Fruit fly (Drosophila melanogaster) whole organism, embryonic: Measurements from ENCODE around the gene Nup107.

Experiments
- ATbp ChIP-seq: fragments of 200-800 bp; sonication (Bioruptor generic); optimal IDR thresholded peaks from 2 replicates; lab custom pipeline; 2017; ENCODE audit warnings: missing biosample characterization, mild to moderate bottlenecking, missing genetic modification characterization, missing genetic modification reagents
- Atf-2 ChIP-seq: fragments of 200-800 bp; sonication (Bioruptor generic); optimal IDR thresholded peaks from 2 replicates; lab custom pipeline; 2016; ENCODE audit warnings: missing biosample characterization, missing genetic modification characterization
- Bteb2 ChIP-seq: fragments of 200-800 bp; sonication (Bioruptor generic); optimal IDR thresholded peaks from 2 replicates; lab custom pipeline; 2016; ENCODE audit warnings: missing biosample characterization, missing genetic modification characterization
- CG10209 ChIP-seq: fragments of 200-800 bp; sonication (Bioruptor generic); optimal IDR thresholded peaks from 3 replicates; lab custom pipeline; 2017; ENCODE audit warnings: missing biosample characterization, mild to moderate bottlenecking, missing genetic modification characterization, missing genetic modification reagents
- CG10321 ChIP-seq: fragments of 200-800 bp; sonication (Bioruptor generic); IDR thresholded peaks from 2 replicates; pipeline ENCODE4 v1.3.6; 2022; ENCODE audit warnings: missing biosample characterization, missing genetic modification characterization
- CG11247 ChIP-seq: fragments of 200-800 bp; sonication (Bioruptor generic); IDR thresholded peaks from 2 replicates; pipeline ENCODE4 v1.3.6; 2022; ENCODE audit warnings: missing biosample characterization, missing genetic modification characterization
- CG11695 ChIP-seq: fragments of 200-800 bp; sonication (Bioruptor generic); IDR thresholded peaks from 3 replicates; pipeline ENCODE4 v1.3.6; 2022; ENCODE audit warnings: missing biosample characterization, missing genetic modification characterization
- CG12299 ChIP-seq: fragments of 200-800 bp; sonication (Bioruptor generic); optimal IDR thresholded peaks from 2 replicates; lab custom pipeline; 2018; ENCODE audit warnings: missing biosample characterization, mild to moderate bottlenecking, missing genetic modification characterization
- CG1233 ChIP-seq: fragments of 200-800 bp; sonication (Bioruptor generic); optimal IDR thresholded peaks from 4 replicates; lab custom pipeline; 2018; ENCODE audit warnings: missing biosample characterization, mild to moderate bottlenecking, missing genetic modification characterization
- CG14667 ChIP-seq: fragments of 200-800 bp; sonication (Bioruptor generic); IDR thresholded peaks from 2 replicates; pipeline ENCODE4 v1.3.6; 2022; ENCODE audit warnings: missing biosample characterization, missing genetic modification characterization
- CG14860 ChIP-seq: fragments of 200-800 bp; sonication (Bioruptor generic); IDR thresholded peaks from 3 replicates; pipeline ENCODE4 v1.3.6; 2022; ENCODE audit warnings: missing biosample characterization, missing genetic modification characterization; ENCODE audit not compliant: partially characterized antibody
- CG17612 ChIP-seq: fragments of 200-800 bp; sonication (Bioruptor generic); IDR thresholded peaks from 2 replicates; pipeline ENCODE4 v1.3.6; 2022; ENCODE audit warnings: missing biosample characterization, missing genetic modification characterization
- CG18619 ChIP-seq: fragments of 200-800 bp; sonication (Bioruptor generic); optimal IDR thresholded peaks from 3 replicates; lab custom pipeline; 2017; ENCODE audit warnings: missing biosample characterization, mild to moderate bottlenecking, missing genetic modification characterization
- CG2202 ChIP-seq: fragments of 200-800 bp; sonication (Bioruptor generic); optimal IDR thresholded peaks from 2 replicates; lab custom pipeline; 2018; ENCODE audit warnings: missing biosample characterization, mild to moderate bottlenecking, missing genetic modification characterization
- CG2712 ChIP-seq: fragments of 200-800 bp; optimal IDR thresholded peaks from 3 replicates; lab custom pipeline; 2019; ENCODE audit warnings: missing biosample characterization, mild to moderate bottlenecking, missing genetic modification characterization, moderate library complexity
- CG2889 ChIP-seq: fragments of 200-800 bp; sonication (Bioruptor generic); IDR thresholded peaks from 3 replicates; pipeline ENCODE4 v1.3.6; 2022; ENCODE audit warnings: missing biosample characterization, missing genetic modification characterization
- CG32767 ChIP-seq: fragments of 200-800 bp; sonication (Bioruptor generic); IDR thresholded peaks from 2 replicates; pipeline ENCODE4 v1.3.6; 2022; ENCODE audit warnings: missing biosample characterization, missing genetic modification characterization
- CG4617 ChIP-seq: fragments of 200-800 bp; sonication (Bioruptor generic); optimal IDR thresholded peaks from 3 replicates; lab custom pipeline; 2016; ENCODE audit warnings: missing biosample characterization, missing genetic modification characterization, borderline replicate concordance
- CG6175 ChIP-seq: fragments of 200-800 bp; sonication (Bioruptor generic); IDR thresholded peaks from 3 replicates; pipeline ENCODE4 v1.3.6; 2022; ENCODE audit warnings: missing biosample characterization, missing genetic modification characterization
- CG6254 ChIP-seq: fragments of 200-800 bp; sonication (Bioruptor generic); optimal IDR thresholded peaks from 3 replicates; lab custom pipeline; 2017; ENCODE audit warnings: mild to moderate bottlenecking, missing biosample characterization, missing genetic modification reagents, missing genetic modification characterization
- CG6683 ChIP-seq: fragments of 200-800 bp; sonication (Bioruptor generic); optimal IDR thresholded peaks from 2 replicates; lab custom pipeline; 2017; ENCODE audit warnings: missing biosample characterization, mild to moderate bottlenecking, missing genetic modification characterization, missing genetic modification reagents
- CG8924 ChIP-seq: fragments of 200-800 bp; optimal IDR thresholded peaks from 3 replicates; lab custom pipeline; 2019; ENCODE audit warnings: missing biosample characterization, mild to moderate bottlenecking, missing genetic modification characterization, moderate library complexity
- CG9932 ChIP-seq: fragments of 200-800 bp; sonication (Bioruptor generic); IDR thresholded peaks from 2 replicates; pipeline ENCODE4 v1.3.6; 2022; ENCODE audit warnings: missing biosample characterization, missing genetic modification characterization
- Deaf1 ChIP-seq: fragments of 200-800 bp; optimal IDR thresholded peaks from 3 replicates; lab custom pipeline; 2019; ENCODE audit warnings: missing biosample characterization, mild to moderate bottlenecking, missing genetic modification characterization, moderate library complexity
- Dfd ChIP-seq, 2 experiments: fragments of >200 bp; optimal IDR thresholded peaks; 2 replicates each; lab custom pipeline; 2017; ENCODE audit warnings: missing biosample characterization in 2 of 2, missing genetic modification characterization in 2 of 2
- Dll ChIP-seq: fragments of 200-800 bp; sonication (Bioruptor generic); IDR thresholded peaks from 4 replicates; pipeline ENCODE4 v1.3.6; 2022; ENCODE audit warnings: missing biosample characterization, missing genetic modification characterization; ENCODE audit not compliant: partially characterized antibody
- Dref ChIP-seq: fragments of 200-800 bp; sonication (Bioruptor generic); IDR thresholded peaks from 2 replicates; pipeline ENCODE4 v1.3.6; 2022; ENCODE audit warnings: missing biosample characterization, missing genetic modification characterization
- Ets97D ChIP-seq: fragments of 200-800 bp; sonication (Bioruptor generic); optimal IDR thresholded peaks from 3 replicates; lab custom pipeline; 2016; ENCODE audit warnings: missing biosample characterization, missing genetic modification characterization
- NFAT ChIP-seq: fragments of 200-800 bp; sonication (Bioruptor generic); IDR thresholded peaks from 2 replicates; pipeline ENCODE4 v1.3.6; 2022; ENCODE audit warnings: missing biosample characterization, missing genetic modification characterization
- Neu2 ChIP-seq: fragments of 200-800 bp; sonication (Bioruptor generic); optimal IDR thresholded peaks from 3 replicates; lab custom pipeline; 2016; ENCODE audit warnings: missing biosample characterization, missing genetic modification characterization, borderline replicate concordance
- Optix ChIP-seq: fragments of 200-800 bp; sonication (Bioruptor generic); IDR thresholded peaks from 3 replicates; pipeline ENCODE4 v1.3.6; 2022; ENCODE audit warnings: missing biosample characterization, missing genetic modification characterization
- Ptx1 ChIP-seq: fragments of 200-800 bp; sonication (Bioruptor generic); IDR thresholded peaks from 2 replicates; pipeline ENCODE4 v1.3.6; 2022; ENCODE audit warnings: missing biosample characterization, missing genetic modification characterization
- Rfx ChIP-seq: fragments of 200-800 bp; sonication (Bioruptor generic); IDR thresholded peaks from 2 replicates; pipeline ENCODE4 v1.3.6; 2022; ENCODE audit warnings: missing biosample characterization, missing genetic modification characterization
- Sry-β ChIP-seq: fragments of 200-800 bp; sonication (Bioruptor generic); optimal IDR thresholded peaks from 2 replicates; lab custom pipeline; 2018; ENCODE audit warnings: missing biosample characterization, mild to moderate bottlenecking, missing genetic modification characterization, moderate library complexity
- Vsx1 ChIP-seq: fragments of 200-800 bp; sonication (Bioruptor generic); optimal IDR thresholded peaks from 2 replicates; lab custom pipeline; 2017; ENCODE audit warnings: missing biosample characterization, mild to moderate bottlenecking, missing genetic modification characterization, missing genetic modification reagents
- bbx ChIP-seq: fragments of 200-800 bp; sonication (Bioruptor generic); IDR thresholded peaks from 2 replicates; pipeline ENCODE4 v1.3.6; 2022; ENCODE audit warnings: missing biosample characterization, missing genetic modification characterization; ENCODE audit not compliant: partially characterized antibody
- chm ChIP-seq: fragments of 200-800 bp; sonication (Bioruptor generic); IDR thresholded peaks from 2 replicates; pipeline ENCODE4 v1.3.6; 2022; ENCODE audit warnings: missing biosample characterization, missing genetic modification characterization
- fd64A ChIP-seq: fragments of 200-800 bp; sonication (Bioruptor generic); optimal IDR thresholded peaks from 3 replicates; lab custom pipeline; 2018; ENCODE audit warnings: missing biosample characterization, mild to moderate bottlenecking, missing genetic modification characterization
- fu2 ChIP-seq: fragments of 200-800 bp; sonication (Bioruptor generic); optimal IDR thresholded peaks from 2 replicates; lab custom pipeline; 2016; ENCODE audit warnings: missing biosample characterization, missing genetic modification characterization
- kay ChIP-seq: fragments of 200-800 bp; sonication (Bioruptor generic); optimal IDR thresholded peaks from 2 replicates; lab custom pipeline; 2016; ENCODE audit warnings: missing biosample characterization, missing genetic modification characterization
- maf-S ChIP-seq: fragments of 200-800 bp; sonication (Bioruptor generic); optimal IDR thresholded peaks from 2 replicates; lab custom pipeline; 2016; ENCODE audit warnings: missing biosample characterization, missing genetic modification characterization
- org-1 ChIP-seq: fragments of 200-800 bp; sonication (Bioruptor generic); optimal IDR thresholded peaks from 2 replicates; lab custom pipeline; 2017; ENCODE audit warnings: missing biosample characterization, missing genetic modification characterization
- salm ChIP-seq: fragments of 200-800 bp; sonication (Bioruptor generic); optimal IDR thresholded peaks from 2 replicates; lab custom pipeline; 2018; ENCODE audit warnings: missing biosample characterization, mild to moderate bottlenecking, missing genetic modification characterization
- scrt ChIP-seq: fragments of 200-800 bp; sonication (Bioruptor generic); optimal IDR thresholded peaks from 2 replicates; lab custom pipeline; 2018; ENCODE audit warnings: missing biosample characterization, mild to moderate bottlenecking, missing genetic modification characterization, moderate library complexity
- sens ChIP-seq: fragments of 200-800 bp; sonication (Bioruptor generic); peaks from one replicate; lab custom pipeline; 2016; ENCODE audit warnings: missing biosample characterization, missing genetic modification characterization
- sim ChIP-seq: fragments of 200-800 bp; sonication (Bioruptor generic); IDR thresholded peaks from 2 replicates; pipeline ENCODE4 v1.3.6; 2022; ENCODE audit warnings: missing biosample characterization, missing genetic modification characterization
- slou ChIP-seq: fragments of 200-800 bp; sonication (Bioruptor generic); optimal IDR thresholded peaks from 3 replicates; lab custom pipeline; 2016; ENCODE audit warnings: missing biosample characterization, missing genetic modification characterization
- so ChIP-seq: fragments of 200-800 bp; sonication (Bioruptor generic); IDR thresholded peaks from 3 replicates; pipeline ENCODE4 v1.3.6; 2022; ENCODE audit warnings: missing biosample characterization, missing genetic modification characterization
- trh ChIP-seq: fragments of 200-800 bp; sonication (Bioruptor generic); optimal IDR thresholded peaks from 2 replicates; lab custom pipeline; 2016; ENCODE audit warnings: missing biosample characterization, missing genetic modification characterization
- vvl ChIP-seq: fragments of 200-800 bp; sonication (Bioruptor generic); IDR thresholded peaks from 2 replicates; pipeline ENCODE4 v1.3.6; 2022; ENCODE audit warnings: missing biosample characterization, missing genetic modification characterization
- wdn ChIP-seq: fragments of 200-800 bp; sonication (Bioruptor generic); IDR thresholded peaks from 2 replicates; pipeline ENCODE4 v1.3.6; 2022; ENCODE audit warnings: missing biosample characterization, missing genetic modification characterization
- z ChIP-seq: fragments of 200-800 bp; sonication (Bioruptor generic); IDR thresholded peaks from 3 replicates; pipeline ENCODE4 v1.3.6; 2022; ENCODE audit warnings: missing biosample characterization, missing genetic modification characterization

Nup107 gene

DNA sequence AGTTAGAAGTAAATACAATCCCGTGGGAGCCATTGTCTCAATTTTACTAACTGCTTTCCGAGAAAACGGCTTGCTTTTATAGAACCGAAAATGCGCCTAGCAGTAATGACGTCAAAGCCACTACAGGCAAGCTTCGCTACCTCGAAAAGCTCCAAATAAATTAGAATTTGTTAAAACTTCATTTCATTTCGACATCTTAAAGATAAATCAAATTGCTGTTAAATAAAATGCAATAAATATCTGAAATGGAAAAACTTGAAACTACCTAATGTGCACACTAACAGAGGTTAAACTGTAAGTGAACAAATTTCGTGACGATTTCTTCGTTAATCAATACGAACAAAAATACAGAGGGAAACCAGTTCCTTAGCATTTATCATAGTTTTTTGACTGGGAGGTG is 37.9 kb downstream of the Nup107 start, which contains the start of gene CG7300 (continued):
- no peak for TF ChIP-seq so (GFP tag; lab: Robert Waterston, UW)
- peak; percentile 68 for TF ChIP-seq Bteb2 (GFP tag; lab: Kevin White, UChicago)
- TF ChIP-seq bbx, result no peak
- no peak for TF ChIP-seq Ets97D
- no peak for TF ChIP-seq Optix (GFP tag; lab: Robert Waterston, UW)
- TF ChIP-seq Deaf1 (tag; lab: Kevin White, UChicago), result no peak
- TF ChIP-seq CG2889 (GFP tag; lab: Robert Waterston, UW), result 0 out of 3 replicates have a peak, but pooled peaks have one; percentile 27
- TF ChIP-seq CG10209 (GFP tag; lab: Kevin White, UChicago), result peak; percentile 31
- TF ChIP-seq CG6683 (GFP tag; lab: Kevin White, UChicago), result no peak
- no peak for TF ChIP-seq CG10321 (GFP tag; lab: Robert Waterston, UW)
- TF ChIP-seq kay (GFP tag; lab: Kevin White, UChicago), result no peak
- TF ChIP-seq CG2712 (tag; lab: Kevin White, UChicago), result peak; percentile 63
- TF ChIP-seq sens (GFP tag; lab: Kevin White, UChicago), result peak; percentile 80
- no peak for TF ChIP-seq CG12299 (tag; lab: Kevin White, UChicago)
- no peak for TF ChIP-seq org-1
- TF ChIP-seq Vsx1 (GFP tag; lab: Kevin White, UChicago), result no peak
- TF ChIP-seq CG1233 (GFP tag; lab: Kevin White, UChicago), result peak; percentile 52
- no peak for TF ChIP-seq Dfd (GFP tag; optimal IDR thresholded peaks at IDR 0.05; lab: Kevin White, UChicago)
- no peak for TF ChIP-seq CG14860 (GFP tag; lab: Robert Waterston, UW)
- no peak for TF ChIP-seq fd64A (GFP tag; lab: Kevin White, UChicago)
- TF ChIP-seq CG11695 (GFP tag; lab: Robert Waterston, UW), result peak; percentile 69; the same call in 2 of the 3 replicates
- TF ChIP-seq trh (GFP tag; lab: Kevin White, UChicago), result no peak
- TF ChIP-seq CG14667 (GFP tag; lab: Robert Waterston, UW), result peak; percentile 41
- TF ChIP-seq CG8924 (tag; lab: Kevin White, UChicago), result peak; percentile 36
- peak; percentile 23 for TF ChIP-seq CG18619 (GFP tag; lab: Kevin White, UChicago)
- 0 out of 2 replicates have a peak, but pooled peaks have one; percentile 25 for TF ChIP-seq CG17612 (GFP tag; lab: Robert Waterston, UW)
- peak; percentile 80 for TF ChIP-seq vvl (GFP tag; lab: Robert Waterston, UW)
- no peak for TF ChIP-seq CG4617 (GFP tag; lab: Kevin White, UChicago)
- no peak for TF ChIP-seq Dll (GFP tag; lab: Robert Waterston, UW)
- TF ChIP-seq sim (GFP tag; lab: Robert Waterston, UW), result no peak
- TF ChIP-seq Sry-β (GFP tag; lab: Kevin White, UChicago), result no peak
- TF ChIP-seq z, result no peak
- TF ChIP-seq Neu2, result no peak
- TF ChIP-seq fu2, result peak; percentile 38
- 0 out of 2 replicates have a peak, but pooled peaks have one; percentile 43 for TF ChIP-seq wdn
- TF ChIP-seq CG6254, result peak; percentile 9
- TF ChIP-seq Atf-2 (GFP tag; lab: Kevin White, UChicago), result no peak
- TF ChIP-seq ATbp (GFP tag; lab: Kevin White, UChicago), result peak; percentile 29
- TF ChIP-seq Ptx1 (GFP tag; lab: Robert Waterston, UW), result peak; percentile 63
- TF ChIP-seq Dref (GFP tag; lab: Robert Waterston, UW), result no peak
- peak; percentile 64; the same call in 1 of the 2 replicates for TF ChIP-seq NFAT (GFP tag; lab: Robert Waterston, UW)
- no peak for TF ChIP-seq maf-S (GFP tag; lab: Kevin White, UChicago)
- peak; percentile 89 for TF ChIP-seq Rfx (GFP tag; lab: Robert Waterston, UW)
- peak; percentile 26 for TF ChIP-seq scrt (GFP tag; lab: Kevin White, UChicago)
- peak; percentile 70 for TF ChIP-seq CG9932 (GFP tag; lab: Robert Waterston, UW)
- 0 out of 3 replicates have a peak, but pooled peaks have one; percentile 17 for TF ChIP-seq CG6175 (GFP tag; lab: Robert Waterston, UW)
- peak; percentile 70 for TF ChIP-seq CG11247 (GFP tag; lab: Robert Waterston, UW)
- no peak for TF ChIP-seq CG32767
- no peak for TF ChIP-seq CG2202 (tag; lab: Kevin White, UChicago)
- TF ChIP-seq chm (GFP tag; lab: Robert Waterston, UW), result peak; percentile 42; the same call in 1 of the 2 replicates
- no peak for TF ChIP-seq salm
- peak; percentile 21 for TF ChIP-seq slou (GFP tag; lab: Kevin White, UChicago)
